Fruit fly (Drosophila melanogaster): ENCODE results near the gene rdx.

The rdx gene

dm6 chr3R:14051391-14051852 is 19.6 kb upstream of the rdx start (continued):
- TF ChIP-seq wor (GFP tag; IDR thresholded peaks at IDR 0.05) (no peak), CrebB (tag; optimal IDR thresholded peaks at IDR 0.05) (no peak), BtbVII (GFP tag; optimal IDR thresholded peaks at IDR 0.05) (no peak), Fer3 (tag; optimal IDR thresholded peaks at IDR 0.05) (no peak), Trl (optimal IDR thresholded peaks at IDR 0.05) (peak; percentile 44 to 85), Trl (GFP tag; optimal IDR thresholded peaks at IDR 0.05) (no peak), kni (GFP tag; optimal IDR thresholded peaks at IDR 0.05) (peak; percentile 14), Opbp (GFP tag; IDR thresholded peaks at IDR 0.05; ENCODE audit: partially characterized antibody) (no peak), CG34422 (GFP tag; IDR thresholded peaks at IDR 0.05) (no peak; the same call in 2 of the 3 replicates), Ets97D (GFP tag; optimal IDR thresholded peaks at IDR 0.05) (no peak), sug (tag; optimal IDR thresholded peaks at IDR 0.05) (peak; percentile 79), trh (GFP tag; optimal IDR thresholded peaks at IDR 0.05) (no peak), ssp (GFP tag; IDR thresholded peaks at IDR 0.05) (no peak), zfh1 (GFP tag; IDR thresholded peaks at IDR 0.05) (no peak), repo (GFP tag; optimal IDR thresholded peaks at IDR 0.05) (no peak), shn (GFP tag; optimal IDR thresholded peaks at IDR 0.05) (no peak), Hr39 (optimal IDR thresholded peaks at IDR 0.05) (no peak), CG12236 (GFP tag; optimal IDR thresholded peaks at IDR 0.05) (no peak), CG7839 (tag; optimal IDR thresholded peaks at IDR 0.05) (no peak), lilli (GFP tag; optimal IDR thresholded peaks at IDR 0.05) (no peak), fru (optimal IDR thresholded peaks at IDR 0.05) (no peak), CG6683 (GFP tag; optimal IDR thresholded peaks at IDR 0.05) (no peak), CG15073 (GFP tag; optimal IDR thresholded peaks at IDR 0.05) (no peak), sens (GFP tag) (no peak), mirr (GFP tag; optimal IDR thresholded peaks at IDR 0.05) (peak; percentile 54), cwo (GFP tag; optimal IDR thresholded peaks at IDR 0.05) (peak; percentile 51), Adf1 (GFP tag; IDR thresholded peaks at IDR 0.05) (peak; percentile 5; the same call in 1 of the 2 replicates), Vsx1 (GFP tag; optimal IDR thresholded peaks at IDR 0.05) (no peak), schlank (tag; optimal IDR thresholded peaks at IDR 0.05) (no peak), sc (optimal IDR thresholded peaks at IDR 0.05) (no peak), sc (GFP tag; optimal IDR thresholded peaks at IDR 0.05) (no peak), nau (GFP tag; optimal IDR thresholded peaks at IDR 0.05) (no peak), chn (GFP tag; optimal IDR thresholded peaks at IDR 0.05) (no peak), CG3163 (GFP tag; optimal IDR thresholded peaks at IDR 0.05) (peak; percentile 95), CG8478 (optimal IDR thresholded peaks at IDR 0.05) (no peak), ato (GFP tag; IDR thresholded peaks at IDR 0.05; ENCODE audit: partially characterized antibody) (no peak), aop (GFP tag; IDR thresholded peaks at IDR 0.05) (no peak), CG1024 (GFP tag; IDR thresholded peaks at IDR 0.05) (no peak), CG14710 (tag; optimal IDR thresholded peaks at IDR 0.05) (no peak), Eip74EF (GFP tag; optimal IDR thresholded peaks at IDR 0.05) (no peak), abd-A (tag; optimal IDR thresholded peaks at IDR 0.05) (peak; percentile 89), CG11560 (tag; IDR thresholded peaks at IDR 0.05) (no peak), CG3281 (GFP tag; optimal IDR thresholded peaks at IDR 0.05) (no peak), CG17802 (tag; optimal IDR thresholded peaks at IDR 0.05) (no peak), CG9437 (GFP tag; optimal IDR thresholded peaks at IDR 0.05) (no peak), CG6654 (GFP tag; optimal IDR thresholded peaks at IDR 0.05) (no peak), gcm2 (GFP tag; optimal IDR thresholded peaks at IDR 0.05) (no peak), CG7745 (tag; optimal IDR thresholded peaks at IDR 0.05) (no peak), ttk (GFP tag; IDR thresholded peaks at IDR 0.05) (no peak), CG13296 (GFP tag; optimal IDR thresholded peaks at IDR 0.05) (no peak), oc (tag; optimal IDR thresholded peaks at IDR 0.05) (no peak), CG3847 (GFP tag; IDR thresholded peaks at IDR 0.05) (no peak), fd102C (GFP tag; optimal IDR thresholded peaks at IDR 0.05) (no peak)

Data from whole organism, embryonic.